Fruit fly (Drosophila melanogaster): Measurements from ENCODE around the gene ZIPIC.

ZIPIC gene

DNA sequence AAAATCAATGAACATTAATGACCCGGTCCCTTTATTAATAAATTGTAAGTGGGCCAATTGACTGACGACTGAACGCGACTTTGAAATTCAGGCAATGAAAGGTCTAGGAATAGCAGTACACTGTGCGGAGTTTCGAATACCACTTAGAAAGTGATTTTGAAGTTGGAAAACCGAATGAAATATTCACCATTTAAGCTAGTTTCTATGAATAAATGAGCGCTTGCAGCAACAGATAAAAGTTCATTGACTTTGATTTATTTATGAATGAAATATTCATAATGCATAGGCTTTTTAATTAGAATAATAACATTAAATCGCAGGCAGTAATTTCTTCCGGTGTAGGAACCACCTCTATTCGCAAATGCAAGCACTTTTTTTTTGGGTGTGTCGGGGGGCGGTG, 15.7 kb downstream of the ZIPIC start:
- no peak for TF ChIP-seq noc (tag; optimal IDR thresholded peaks at IDR 0.05)

DNA sequence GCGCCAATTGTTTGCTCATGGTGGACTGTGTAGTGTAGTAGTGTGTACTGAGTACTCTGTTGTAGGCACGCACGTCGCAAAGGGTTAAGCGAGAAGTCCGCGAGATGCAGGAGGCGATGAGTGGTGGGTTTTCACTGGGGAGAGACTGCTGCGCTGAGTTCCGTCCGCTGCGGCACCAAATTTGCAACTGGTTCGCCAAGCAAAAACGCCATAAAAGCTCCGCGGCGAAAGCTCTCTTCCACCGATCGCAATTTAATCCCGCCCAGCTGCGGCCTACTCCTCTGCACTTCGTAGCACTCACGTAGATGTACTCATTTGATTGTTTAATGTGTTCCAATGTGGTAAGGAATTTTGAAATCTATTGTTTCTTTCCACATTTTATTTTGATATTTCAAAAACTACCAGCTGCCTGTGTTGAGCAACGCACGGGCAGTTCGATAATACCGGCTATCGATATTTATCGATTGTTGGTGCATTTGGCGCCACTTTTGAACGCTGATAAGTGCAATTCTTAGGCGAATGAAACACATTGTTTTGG, 21.6 kb downstream of the ZIPIC start, which contains the start of gene CG7920:
TSS of gene CG7920 (minus strand) at position 308 of the 538 bp plus-strand sequence.
- TF ChIP-seq noc (tag; optimal IDR thresholded peaks at IDR 0.05) = peak; percentile 42

DNA sequence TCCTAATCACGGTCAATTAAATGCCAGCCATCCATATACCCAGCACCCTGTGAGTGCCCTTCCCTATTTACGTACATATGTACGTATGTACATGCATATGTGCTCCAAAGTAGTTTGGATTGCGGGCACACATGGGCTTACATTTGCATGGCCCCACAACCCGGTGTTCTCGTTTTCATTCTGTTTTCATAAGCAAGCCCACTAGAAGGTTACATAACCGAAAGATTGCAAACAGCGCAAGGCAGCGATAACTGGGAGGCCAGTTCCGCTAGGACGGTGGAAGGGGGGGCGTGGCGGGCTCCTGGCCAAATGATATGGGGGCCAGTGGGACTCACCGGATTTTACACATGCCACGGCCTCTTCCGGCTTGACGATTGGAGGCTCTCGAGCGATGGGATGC, 22.2 kb downstream of the ZIPIC start:
- TF ChIP-seq noc (tag; optimal IDR thresholded peaks at IDR 0.05) = no peak

DNA sequence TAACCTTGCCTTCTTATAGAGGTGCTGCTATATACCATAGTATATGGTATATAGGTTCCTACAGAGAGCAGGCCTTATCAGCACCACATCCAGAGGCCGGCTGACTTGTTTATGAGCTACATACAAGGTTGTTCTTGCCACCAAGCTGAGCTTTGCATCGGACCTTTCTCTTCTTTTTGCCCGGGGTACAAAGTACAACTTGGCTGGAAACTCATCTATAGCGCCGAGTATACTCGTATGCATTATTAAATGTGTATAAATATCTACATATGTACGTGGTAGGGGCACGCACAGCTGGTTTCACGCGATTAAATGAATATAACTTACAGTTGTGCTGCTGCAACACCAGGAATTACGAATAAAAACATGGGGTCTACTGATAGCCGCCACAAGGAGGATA, 22.8 kb downstream of the ZIPIC start:
- TF ChIP-seq noc (tag; optimal IDR thresholded peaks at IDR 0.05) = no peak

DNA sequence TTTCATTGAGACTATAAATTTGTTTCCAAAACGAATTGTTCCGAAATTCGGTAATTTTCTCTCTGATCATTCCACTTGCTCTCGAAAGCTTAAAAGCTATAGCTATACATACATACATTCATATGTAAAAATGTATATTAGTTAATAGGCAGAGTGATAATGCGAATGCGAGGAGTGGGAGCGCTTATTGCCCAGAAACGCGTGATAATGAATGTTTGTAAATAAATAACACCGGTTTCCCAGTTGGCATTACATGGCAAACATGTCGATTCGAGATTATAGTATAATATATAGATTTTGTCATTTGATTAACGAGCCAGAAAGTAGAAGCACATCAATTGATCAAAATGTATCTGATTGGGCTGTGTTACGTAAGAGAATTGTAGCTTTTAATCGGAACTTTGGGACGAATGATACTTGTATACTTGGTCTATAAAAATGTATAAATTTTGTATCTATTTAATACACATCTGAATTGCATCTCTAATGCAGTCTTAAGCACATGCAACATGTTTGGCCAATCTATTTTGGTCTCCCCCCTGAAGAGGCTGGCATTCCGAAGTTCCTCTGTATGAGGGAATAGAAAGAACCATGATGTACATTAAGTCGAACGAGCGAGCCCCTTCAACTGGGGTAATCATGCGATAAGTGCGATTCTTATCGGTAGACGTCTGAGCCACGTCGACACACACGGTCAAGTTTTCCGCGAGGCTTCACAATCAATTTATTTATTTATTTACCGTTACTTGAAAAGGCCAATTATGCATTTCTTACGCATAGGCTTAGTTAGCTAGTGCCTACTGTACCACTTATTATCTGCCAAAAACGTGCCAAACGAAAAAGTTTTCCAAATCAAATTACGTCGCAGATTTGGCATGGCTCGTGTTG, 23.8 kb downstream of the ZIPIC start:
- peak; percentile 71 for TF ChIP-seq noc (tag; optimal IDR thresholded peaks at IDR 0.05)

DNA sequence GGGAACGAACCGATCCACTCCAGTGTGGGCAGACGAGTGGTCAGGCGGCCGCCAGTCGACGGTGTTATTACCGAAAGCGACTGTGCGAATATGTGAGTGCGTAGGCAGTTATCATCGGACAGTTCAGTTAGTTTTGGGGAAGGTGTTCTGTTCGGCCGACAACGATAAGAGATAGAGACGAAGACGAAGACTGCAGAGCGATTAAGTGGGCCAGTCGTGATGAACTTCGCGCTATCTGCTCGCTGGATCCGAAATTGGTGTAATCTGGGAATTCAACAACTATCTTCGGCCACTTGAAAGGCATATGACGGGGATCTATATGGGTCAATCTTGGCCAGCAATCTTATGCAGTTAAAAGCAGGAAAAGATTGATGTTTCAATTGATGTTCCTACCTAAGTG, 27.5 kb downstream of the ZIPIC start, which contains the start of gene CG7912:
TSS of gene CG7912 (minus strand) at position 17 of the 400 bp plus-strand sequence.
- no peak for TF ChIP-seq noc (tag; optimal IDR thresholded peaks at IDR 0.05)

DNA sequence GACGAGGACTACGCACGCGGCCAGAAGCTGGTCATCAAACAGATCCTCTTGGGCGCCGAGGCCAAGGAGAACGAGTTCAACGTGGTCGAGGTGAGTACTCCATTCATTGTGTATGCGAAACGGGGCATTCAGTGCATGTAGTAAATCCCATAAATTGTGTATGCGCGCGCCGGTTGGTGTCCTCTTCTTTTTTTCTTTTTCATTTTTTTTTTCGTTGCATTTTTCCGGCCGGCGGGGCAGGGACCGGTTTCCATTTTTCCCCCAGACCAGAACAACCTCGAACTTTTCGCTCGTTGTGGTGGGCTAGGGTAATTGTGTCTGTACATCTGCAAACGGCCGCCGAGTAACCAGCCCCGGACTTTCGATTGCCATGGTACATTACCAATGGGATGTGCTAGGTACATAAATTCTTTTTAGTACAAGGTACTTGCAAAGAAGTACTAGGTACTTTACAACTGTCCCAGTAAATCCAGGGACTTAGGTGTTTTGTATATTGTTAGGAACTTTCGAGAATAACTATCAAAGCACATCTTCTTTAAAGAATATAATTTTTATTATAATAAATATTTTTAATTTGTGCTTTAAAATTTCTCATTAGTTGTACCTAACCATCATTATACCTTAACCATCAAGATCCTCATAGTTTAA, 31.2 kb downstream of the ZIPIC start:
- TF ChIP-seq noc (tag; optimal IDR thresholded peaks at IDR 0.05) = no peak

DNA sequence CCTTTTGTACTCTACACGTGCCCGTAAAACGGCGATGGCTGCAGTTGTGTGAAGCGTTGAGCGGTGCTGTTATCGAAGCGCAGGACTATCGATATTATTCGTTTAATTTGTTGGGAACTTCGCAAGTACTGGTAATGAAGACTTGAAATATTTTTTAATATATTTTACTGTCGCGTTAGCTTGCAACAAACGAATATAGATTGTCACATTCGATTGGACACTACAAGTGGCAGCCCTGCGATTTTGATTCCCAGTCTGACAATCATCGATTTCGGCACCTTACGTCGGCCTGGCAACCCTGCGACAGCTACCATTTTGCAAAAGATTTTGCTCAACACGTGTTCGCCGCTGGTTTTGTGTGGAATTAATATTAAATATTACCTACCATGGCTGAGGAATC, 32.0 kb downstream of the ZIPIC start, which contains the start of the genes Nlp and Nph:
TSS of gene Nlp (plus strand) at position 138 of the 400 bp plus-strand sequence.
TSS of gene Nph (minus strand) at position 214 of the 400 bp plus-strand sequence.
- TF ChIP-seq noc (tag; optimal IDR thresholded peaks at IDR 0.05) = peak; percentile 34

DNA sequence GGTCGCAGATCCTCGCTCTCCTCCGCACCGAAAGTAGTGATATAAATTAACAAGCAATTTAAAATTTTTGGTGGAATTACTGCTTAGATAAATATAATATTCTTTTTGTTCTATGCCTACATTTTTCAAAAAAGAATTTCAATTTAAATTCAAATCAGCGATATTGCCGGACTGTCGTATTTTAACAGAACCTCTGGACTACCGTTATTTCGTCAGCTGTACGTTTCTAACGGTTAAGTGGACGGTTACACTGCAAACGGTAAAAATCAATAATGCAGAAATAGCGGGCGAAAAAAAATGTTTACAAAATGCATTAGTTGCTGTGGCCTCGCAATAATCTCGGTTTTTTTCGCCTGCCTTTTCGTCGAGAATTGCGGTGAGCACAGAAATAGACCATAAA, 36.4 kb downstream of the ZIPIC start, which contains the start of gene Tace:
TSS of gene Tace (plus strand) at position 245 of the 400 bp plus-strand sequence.
- TF ChIP-seq noc (tag; optimal IDR thresholded peaks at IDR 0.05) = no peak

DNA sequence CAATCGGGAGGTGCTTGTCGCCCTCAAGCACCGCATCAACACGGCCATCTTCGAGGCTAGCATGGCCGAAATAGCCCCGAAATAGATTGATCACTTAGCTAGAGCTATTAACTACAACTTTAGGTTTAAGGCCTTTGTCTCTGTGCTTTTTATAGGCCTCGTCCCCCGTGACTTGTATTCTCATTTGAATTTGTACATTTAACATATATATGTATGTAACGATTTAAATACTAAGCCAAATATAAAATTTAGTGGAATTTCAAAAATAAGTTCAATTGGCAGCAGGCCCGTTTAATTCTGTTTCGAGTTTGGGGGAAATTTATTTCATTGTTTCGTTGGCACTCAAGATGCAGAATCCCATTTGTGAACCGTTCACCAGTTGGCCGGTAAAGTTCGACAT, 37.2 kb downstream of the ZIPIC start, which contains the start of gene CG34298:
TSS of gene CG34298 (plus strand) at position 301 of the 400 bp plus-strand sequence.
- TF ChIP-seq noc (tag; optimal IDR thresholded peaks at IDR 0.05) = no peak

DNA sequence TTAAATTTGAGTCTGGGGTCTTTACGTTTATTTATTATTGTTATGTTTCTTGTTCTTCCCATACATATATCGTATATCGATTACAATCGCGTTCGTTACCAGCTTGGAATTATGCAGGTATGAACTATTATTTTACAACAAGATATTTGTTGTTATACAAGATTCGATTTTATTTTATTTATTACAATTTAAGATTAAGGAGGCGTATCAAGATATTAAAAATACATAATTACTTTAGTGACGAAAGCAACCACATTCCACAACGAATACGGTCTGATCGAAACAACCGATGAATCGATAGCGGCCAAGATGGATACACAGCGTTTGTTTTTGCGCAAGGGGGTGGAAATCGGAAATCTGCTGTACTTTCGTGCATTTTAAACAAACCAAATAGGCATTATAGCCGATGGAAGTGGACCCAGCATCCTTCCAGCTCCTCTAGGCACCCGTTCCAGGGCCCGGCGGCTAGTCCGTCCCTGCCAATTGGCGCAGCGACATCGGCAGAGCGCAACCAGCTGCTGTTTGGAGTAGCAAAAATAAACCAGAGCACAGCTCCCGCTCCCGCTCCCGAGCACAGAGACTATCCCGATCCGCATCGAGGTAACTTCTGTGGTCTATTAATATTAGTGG, 38.9 kb downstream of the ZIPIC start, which contains the start of the genes CG15525 and CG11504:
TSS of gene CG15525 (minus strand) at position 70 of the 630 bp plus-strand sequence.
TSS of gene CG11504 (plus strand) at position 294 of the 630 bp plus-strand sequence.
- TF ChIP-seq noc (tag; optimal IDR thresholded peaks at IDR 0.05) = no peak

DNA sequence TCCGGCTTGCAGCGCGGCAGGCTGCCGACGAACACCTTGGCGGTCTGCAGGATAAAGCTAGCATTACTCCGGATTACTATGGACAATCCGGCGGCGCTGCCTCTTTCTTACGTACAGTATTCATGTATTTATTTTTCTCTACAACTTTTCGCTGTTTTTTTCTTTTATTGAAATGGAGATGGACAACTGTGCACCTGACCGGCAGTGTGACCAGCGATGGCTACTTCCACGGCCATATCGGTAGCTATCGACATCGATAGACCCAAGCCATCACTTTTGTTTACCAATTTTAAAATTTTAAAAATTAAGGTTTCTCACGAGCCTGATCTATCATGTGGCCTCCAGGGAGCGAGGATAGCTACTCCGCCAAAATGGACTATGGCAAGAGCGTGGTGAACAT, 41.6 kb downstream of the ZIPIC start, which contains the start of the genes CG7903 and Sas-6:
TSS of gene CG7903 (minus strand) at position 197 of the 400 bp plus-strand sequence.
TSS of gene Sas-6 (plus strand) at position 323 of the 400 bp plus-strand sequence.
- no peak for TF ChIP-seq noc (tag; optimal IDR thresholded peaks at IDR 0.05)

DNA sequence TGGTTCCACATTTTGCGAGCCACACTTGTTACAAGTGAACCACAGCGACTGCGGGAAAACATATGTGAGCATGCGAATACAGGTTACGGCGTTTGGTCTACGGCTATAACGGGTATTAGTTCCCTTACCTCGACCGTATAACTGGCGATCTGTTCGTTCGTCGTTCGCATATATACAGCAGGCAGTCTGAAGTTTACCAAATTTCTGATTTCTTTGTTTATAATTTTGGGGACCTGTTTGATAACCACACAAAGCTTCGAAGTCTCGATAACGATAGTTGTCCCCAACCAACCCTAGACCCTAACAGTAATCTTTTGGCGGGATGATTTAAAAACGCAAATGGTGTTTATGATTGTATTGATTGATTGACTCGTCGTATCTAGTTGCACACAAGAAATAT, 43.5 kb downstream of the ZIPIC start, which contains the start of gene Acph-1:
TSS of gene Acph-1 (minus strand) at position 278 of the 400 bp plus-strand sequence.
- TF ChIP-seq noc (tag; optimal IDR thresholded peaks at IDR 0.05) = no peak

DNA sequence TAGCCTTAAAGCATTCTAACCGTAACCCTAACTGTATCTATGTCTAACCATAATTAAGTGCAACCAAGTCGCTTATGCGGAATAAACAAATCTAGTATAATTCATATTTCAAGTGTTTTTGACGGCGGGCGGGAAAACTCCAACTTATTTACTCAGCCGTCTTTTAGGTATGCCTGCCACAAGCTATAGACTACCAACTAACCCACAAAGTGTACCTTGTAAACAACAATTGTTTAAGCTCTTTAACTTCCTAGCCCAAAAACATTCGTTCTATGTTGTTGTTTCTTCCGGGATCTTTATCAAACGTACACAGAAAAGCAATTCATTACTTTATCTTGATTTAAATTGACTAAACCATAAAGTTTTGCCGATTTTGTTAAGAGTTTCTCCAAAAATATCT, 46.0 kb downstream of the ZIPIC start:
- TF ChIP-seq noc (tag; optimal IDR thresholded peaks at IDR 0.05) = no peak
